Worm (Caenorhabditis elegans) whole organism, L2 larva: ENCODE results near the gene Y39A1A.27.

ENCODE experiments used
- aly-2 ChIP-seq: fragments of 150-350 bp; optimal IDR thresholded peaks from 2 replicates; lab custom pipeline; 2014; ENCODE audit warnings: missing biosample characterization, missing genetic modification characterization
- ceh-16 ChIP-seq: fragments of 150-350 bp; optimal IDR thresholded peaks from 2 replicates; lab custom pipeline; 2014; ENCODE audit warnings: missing biosample characterization, missing genetic modification characterization
- nhr-12 ChIP-seq: fragments of 150-350 bp; optimal IDR thresholded peaks from 2 replicates; lab custom pipeline; 2014; ENCODE audit warnings: missing biosample characterization, missing genetic modification characterization
- snpc-4 ChIP-seq: fragments of 150-350 bp; optimal IDR thresholded peaks from 2 replicates; lab custom pipeline; 2014; ENCODE audit warnings: missing biosample characterization, missing genetic modification characterization
- unc-62 ChIP-seq: fragments of 150-350 bp; optimal IDR thresholded peaks from 2 replicates; lab custom pipeline; 2014; ENCODE audit warnings: missing biosample characterization, missing genetic modification reagents, missing genetic modification characterization

DNA sequence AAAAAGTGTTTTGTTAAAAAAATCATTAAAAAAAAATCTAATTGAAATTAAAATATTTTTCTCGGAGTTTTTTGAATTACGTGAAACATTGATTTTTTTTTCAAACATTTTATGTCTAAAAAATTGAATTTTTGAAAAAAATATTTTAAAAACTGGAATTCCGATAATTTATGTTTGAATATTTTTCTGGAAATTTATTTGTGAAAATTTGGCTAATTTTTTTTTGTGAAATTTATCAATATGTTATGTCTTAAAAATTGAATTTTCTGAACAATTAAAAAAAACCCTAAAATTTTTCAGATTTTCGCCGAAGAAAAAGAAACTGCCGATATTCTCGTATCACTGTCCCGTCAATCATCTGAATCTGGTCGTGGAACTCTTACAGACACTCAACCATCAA is 26.4 kb upstream of the Y39A1A.27 start, which contains the start of gene Y39A1A.24:
- TF ChIP-seq nhr-12 (tag; lab: Kevin White, UChicago) (no peak), aly-2 (tag; lab: Kevin White, UChicago) (no peak), ceh-16 (tag; lab: Kevin White, UChicago) (no peak), unc-62 (GFP tag; lab: Kevin White, UChicago) (no peak), snpc-4 (tag; lab: Kevin White, UChicago) (no peak)
